Worm (Caenorhabditis elegans) whole organism, L3 larva: ENCODE results near the gene alh-12.

ENCODE experiments used
- elt-2 ChIP-seq: sonication (generic microtip); optimal IDR thresholded peaks from 2 replicates; lab custom pipeline; 2016; ENCODE audit warnings: missing genetic modification reagents, mild to moderate bottlenecking, missing genetic modification characterization, missing compliant biosample characterization
- eor-1 ChIP-seq, 2 experiments: fragments of 150-350 bp; optimal IDR thresholded peaks; 2 replicates each; lab custom pipeline; 2014 to 2018; ENCODE audit warnings: missing biosample characterization in 2 of 2, missing genetic modification characterization in 2 of 2
- jun-1 ChIP-seq: fragments of 150-350 bp; optimal IDR thresholded peaks from 2 replicates; lab custom pipeline; 2014; ENCODE audit warnings: missing biosample characterization, missing genetic modification reagents, missing genetic modification characterization
- nhr-237 ChIP-seq: fragments of 150-350 bp; optimal IDR thresholded peaks from 2 replicates; lab custom pipeline; 2014; ENCODE audit warnings: missing biosample characterization, missing genetic modification characterization
- skn-1 ChIP-seq: fragments of 150-350 bp; optimal IDR thresholded peaks from 2 replicates; lab custom pipeline; 2014; ENCODE audit warnings: missing biosample characterization, missing genetic modification characterization
- unc-62 ChIP-seq: fragments of 150-350 bp; sonication (generic microtip); optimal IDR thresholded peaks from 4 replicates; lab custom pipeline; 2014; ENCODE audit warnings: missing biosample characterization, missing genetic modification reagents, missing genetic modification characterization
- ztf-11 ChIP-seq: fragments of 150-350 bp; optimal IDR thresholded peaks from 2 replicates; lab custom pipeline; 2014; ENCODE audit warnings: missing biosample characterization, missing genetic modification characterization

- no peak for TF ChIP-seq eor-1 (tag; optimal IDR thresholded peaks at IDR 0.05; lab: Kevin White, UChicago)
- TF ChIP-seq ztf-11, result no peak
- no peak for TF ChIP-seq nhr-237 (tag; lab: Kevin White, UChicago)
- no peak for TF ChIP-seq elt-2 (tag; lab: Kevin White, UChicago)
- TF ChIP-seq skn-1, result no peak
- TF ChIP-seq jun-1, result no peak
- no peak for TF ChIP-seq unc-62 (GFP tag; lab: Kevin White, UChicago)
These were observed 30.9 kb downstream of the alh-12 start for ce11 chrIII:7484765-7485164.
